Fruit fly (Drosophila melanogaster): ENCODE data around the gene CG44259.

The CG44259 gene

DNA sequence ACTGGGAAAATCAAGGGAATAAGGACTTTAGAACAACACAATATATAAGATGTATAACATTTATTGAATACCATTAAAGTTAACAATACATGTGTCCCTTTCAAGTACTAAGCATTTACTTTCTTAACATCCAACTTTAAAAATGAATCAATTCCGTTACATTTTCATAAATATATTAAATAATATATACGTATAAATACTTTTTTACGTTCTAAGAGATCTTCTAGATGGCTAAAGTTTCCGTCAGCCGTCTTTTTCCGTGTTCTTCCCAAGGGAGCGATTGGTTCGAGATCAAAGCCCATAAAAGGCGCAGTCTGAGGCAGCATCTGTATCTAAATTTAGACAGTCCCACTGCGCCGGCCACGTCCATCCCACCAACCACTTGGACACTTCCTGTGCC lies 47.1 kb downstream of the CG44259 start:
- TF ChIP-seq h (optimal IDR thresholded peaks at IDR 0.05) (no peak), ttk (optimal IDR thresholded peaks at IDR 0.05) (no peak), Sin3A (optimal IDR thresholded peaks at IDR 0.05) (no peak), insv (optimal IDR thresholded peaks at IDR 0.05) (no peak), Myc (optimal IDR thresholded peaks at IDR 0.05) (no peak), psq (optimal IDR thresholded peaks at IDR 0.05) (no peak)
